Fruit fly (Drosophila melanogaster) whole organism, embryonic: ENCODE data around the gene CG34384.

Experiments used
- BtbVII ChIP-seq: fragments of 200-800 bp; sonication (Bioruptor generic); optimal IDR thresholded peaks from 3 replicates; lab custom pipeline; 2017; ENCODE audit warnings: missing biosample characterization, mild to moderate bottlenecking, missing genetic modification characterization
- CG11085 ChIP-seq: fragments of 200-800 bp; sonication (Bioruptor generic); IDR thresholded peaks from 2 replicates; pipeline ENCODE4 v1.3.6; 2022; ENCODE audit warnings: missing biosample characterization, missing genetic modification characterization
- CG11456 ChIP-seq: fragments of 200-800 bp; sonication (Bioruptor generic); IDR thresholded peaks from 3 replicates; pipeline ENCODE4 v1.3.6; 2022; ENCODE audit warnings: missing biosample characterization, missing genetic modification characterization
- CG11723 ChIP-seq: fragments of 200-800 bp; sonication (Bioruptor generic); optimal IDR thresholded peaks from 2 replicates; lab custom pipeline; 2017; ENCODE audit warnings: missing biosample characterization, mild to moderate bottlenecking, missing genetic modification characterization
- CG12104 ChIP-seq: fragments of 200-800 bp; sonication (Bioruptor generic); optimal IDR thresholded peaks from 3 replicates; lab custom pipeline; 2016; ENCODE audit warnings: missing biosample characterization, missing genetic modification characterization
- CG12236 ChIP-seq: fragments of 200-800 bp; sonication (Bioruptor generic); optimal IDR thresholded peaks from 2 replicates; lab custom pipeline; 2016; ENCODE audit warnings: missing biosample characterization, missing genetic modification characterization
- CG13287 ChIP-seq: fragments of 200-800 bp; sonication (Bioruptor generic); IDR thresholded peaks from 2 replicates; pipeline ENCODE4 v1.3.6; 2022; ENCODE audit warnings: missing biosample characterization, missing genetic modification characterization; ENCODE audit not compliant: partially characterized antibody
- CG1647 ChIP-seq: fragments of 200-800 bp; sonication (Bioruptor generic); optimal IDR thresholded peaks from 3 replicates; lab custom pipeline; 2016; ENCODE audit warnings: missing biosample characterization, missing genetic modification characterization
- CG3065 ChIP-seq: fragments of 200-800 bp; sonication (Bioruptor generic); optimal IDR thresholded peaks from 2 replicates; lab custom pipeline; 2016; ENCODE audit warnings: missing biosample characterization, missing genetic modification characterization
- CG31365 ChIP-seq: fragments of 200-800 bp; sonication (Bioruptor generic); optimal IDR thresholded peaks from 2 replicates; lab custom pipeline; 2018; ENCODE audit warnings: missing biosample characterization, mild to moderate bottlenecking, missing genetic modification characterization
- CG34224 ChIP-seq: fragments of 200-800 bp; sonication (Bioruptor generic); IDR thresholded peaks from 3 replicates; pipeline ENCODE4 v1.3.6; 2022; ENCODE audit warnings: missing biosample characterization, missing genetic modification characterization; ENCODE audit not compliant: partially characterized antibody
- CG3995 ChIP-seq: fragments of 200-800 bp; sonication (Bioruptor generic); optimal IDR thresholded peaks from 3 replicates; lab custom pipeline; 2016; ENCODE audit warnings: missing biosample characterization, missing genetic modification characterization
- CG4820 ChIP-seq: fragments of 200-800 bp; sonication (Bioruptor generic); optimal IDR thresholded peaks from 3 replicates; lab custom pipeline; 2016; ENCODE audit warnings: missing biosample characterization, missing genetic modification characterization
- CG7987 ChIP-seq: fragments of 200-800 bp; sonication (Bioruptor generic); optimal IDR thresholded peaks from 2 replicates; lab custom pipeline; 2018; ENCODE audit warnings: missing biosample characterization, mild to moderate bottlenecking, missing genetic modification characterization, moderate library complexity
- CG8281 ChIP-seq: fragments of 200-800 bp; sonication (Bioruptor generic); optimal IDR thresholded peaks from 2 replicates; lab custom pipeline; 2018; ENCODE audit warnings: missing biosample characterization, mild to moderate bottlenecking, missing genetic modification characterization, moderate library complexity
- CG8944 ChIP-seq: fragments of 200-800 bp; sonication (Bioruptor generic); optimal IDR thresholded peaks from 3 replicates; lab custom pipeline; 2016; ENCODE audit warnings: missing biosample characterization, missing genetic modification characterization
- CG9437 ChIP-seq: fragments of 200-800 bp; sonication (Bioruptor generic); optimal IDR thresholded peaks from 2 replicates; lab custom pipeline; 2018; ENCODE audit warnings: missing biosample characterization, mild to moderate bottlenecking, missing genetic modification characterization
- CG9727 ChIP-seq: fragments of 200-800 bp; sonication (Bioruptor generic); optimal IDR thresholded peaks from 3 replicates; lab custom pipeline; 2017; ENCODE audit warnings: missing biosample characterization, mild to moderate bottlenecking, missing genetic modification characterization
- CG9876 ChIP-seq: fragments of 200-800 bp; sonication (Bioruptor generic); optimal IDR thresholded peaks from 2 replicates; lab custom pipeline; 2016; ENCODE audit warnings: missing biosample characterization, missing genetic modification characterization
- D19A ChIP-seq: fragments of 200-800 bp; optimal IDR thresholded peaks from 3 replicates; lab custom pipeline; 2019; ENCODE audit warnings: missing biosample characterization, mild to moderate bottlenecking, missing genetic modification characterization, moderate library complexity
- D19B ChIP-seq: fragments of 200-800 bp; sonication (Bioruptor generic); optimal IDR thresholded peaks from 2 replicates; lab custom pipeline; 2017; ENCODE audit warnings: missing biosample characterization, mild to moderate bottlenecking, missing genetic modification characterization
- Dad ChIP-seq: fragments of 200-800 bp; sonication (Bioruptor generic); optimal IDR thresholded peaks from 3 replicates; lab custom pipeline; 2016; ENCODE audit warnings: missing biosample characterization, missing genetic modification characterization
- ERR ChIP-seq: fragments of 200-800 bp; sonication (Bioruptor generic); optimal IDR thresholded peaks from 2 replicates; lab custom pipeline; 2016; ENCODE audit warnings: missing biosample characterization, missing genetic modification characterization
- HLH54F ChIP-seq: fragments of 200-800 bp; sonication (Bioruptor generic); optimal IDR thresholded peaks from 3 replicates; lab custom pipeline; 2016; ENCODE audit warnings: missing biosample characterization, missing genetic modification characterization
- HLHmδ ChIP-seq: fragments of 200-800 bp; sonication (Bioruptor generic); optimal IDR thresholded peaks from 2 replicates; lab custom pipeline; 2018; ENCODE audit warnings: missing biosample characterization, mild to moderate bottlenecking, missing genetic modification characterization, moderate library complexity
- HmgZ ChIP-seq: fragments of 200-800 bp; sonication (Bioruptor generic); optimal IDR thresholded peaks from 2 replicates; lab custom pipeline; 2018; ENCODE audit warnings: missing biosample characterization, mild to moderate bottlenecking, missing genetic modification characterization
- Mes4 ChIP-seq: fragments of 200-800 bp; sonication (Bioruptor generic); optimal IDR thresholded peaks from 2 replicates; lab custom pipeline; 2016; ENCODE audit warnings: missing biosample characterization, missing genetic modification characterization
- Opbp ChIP-seq: fragments of 200-800 bp; sonication (Bioruptor generic); IDR thresholded peaks from 3 replicates; pipeline ENCODE4 v1.3.6; 2022; ENCODE audit warnings: missing biosample characterization, missing genetic modification characterization; ENCODE audit not compliant: partially characterized antibody
- Poxn ChIP-seq: fragments of 200-800 bp; sonication (Bioruptor generic); IDR thresholded peaks from 2 replicates; pipeline ENCODE4 v1.3.6; 2022; ENCODE audit warnings: missing biosample characterization, missing genetic modification characterization
- Spps ChIP-seq: fragments of 200-800 bp; sonication (Bioruptor generic); optimal IDR thresholded peaks from 2 replicates; lab custom pipeline; 2018; ENCODE audit warnings: missing biosample characterization, mild to moderate bottlenecking, missing genetic modification characterization
- Sry-δ ChIP-seq: fragments of 200-800 bp; sonication (Bioruptor generic); optimal IDR thresholded peaks from 2 replicates; lab custom pipeline; 2016; ENCODE audit warnings: missing biosample characterization, missing genetic modification characterization
- ab ChIP-seq: fragments of 200-800 bp; sonication (Bioruptor generic); optimal IDR thresholded peaks from 2 replicates; lab custom pipeline; 2016; ENCODE audit warnings: missing biosample characterization, missing genetic modification characterization
- aop ChIP-seq: fragments of 200-800 bp; sonication (Bioruptor generic); IDR thresholded peaks from 2 replicates; pipeline ENCODE4 v1.3.6; 2022; ENCODE audit warnings: missing biosample characterization, missing genetic modification characterization
- ap ChIP-seq: fragments of 200-800 bp; sonication (Bioruptor generic); IDR thresholded peaks from 2 replicates; pipeline ENCODE4 v1.3.6; 2022; ENCODE audit warnings: missing biosample characterization, missing genetic modification characterization
- bigmax ChIP-seq: fragments of 200-800 bp; sonication (Bioruptor generic); optimal IDR thresholded peaks from 2 replicates; lab custom pipeline; 2018; ENCODE audit warnings: missing biosample characterization, mild to moderate bottlenecking, missing genetic modification characterization
- dan ChIP-seq: fragments of 200-800 bp; sonication (Bioruptor generic); IDR thresholded peaks from 2 replicates; pipeline ENCODE4 v1.3.6; 2022; ENCODE audit warnings: missing biosample characterization, missing genetic modification characterization
- danr ChIP-seq: fragments of 200-800 bp; sonication (Bioruptor generic); IDR thresholded peaks from 2 replicates; pipeline ENCODE4 v1.3.6; 2022; ENCODE audit warnings: missing biosample characterization, missing genetic modification characterization
- dimm ChIP-seq: fragments of 200-800 bp; sonication (Bioruptor generic); IDR thresholded peaks from 2 replicates; pipeline ENCODE4 v1.3.6; 2022; ENCODE audit warnings: missing biosample characterization, missing genetic modification characterization
- esg ChIP-seq: fragments of 200-800 bp; sonication (Bioruptor generic); conservative IDR thresholded peaks from 2 replicates; pipeline ENCODE4 v1.3.6; 2022; ENCODE audit warnings: missing biosample characterization, missing genetic modification characterization
- fd3F ChIP-seq: fragments of 200-800 bp; sonication (Bioruptor generic); optimal IDR thresholded peaks from 2 replicates; lab custom pipeline; 2018; ENCODE audit warnings: missing biosample characterization, mild to moderate bottlenecking, missing genetic modification characterization, moderate library complexity
- ftz-f1 ChIP-seq: fragments of 200-800 bp; sonication (Bioruptor generic); optimal IDR thresholded peaks from 2 replicates; lab custom pipeline; 2016; ENCODE audit warnings: missing biosample characterization, missing genetic modification characterization
- gce ChIP-seq: fragments of 200-800 bp; sonication (Bioruptor generic); IDR thresholded peaks from 3 replicates; pipeline ENCODE4 v1.3.6; 2022; ENCODE audit warnings: missing biosample characterization, missing genetic modification characterization
- h ChIP-seq: fragments of >200 bp; optimal IDR thresholded peaks from 2 replicates; lab custom pipeline; 2017
- mld ChIP-seq: fragments of 200-800 bp; sonication (Bioruptor generic); IDR thresholded peaks from 3 replicates; pipeline ENCODE4 v1.3.6; 2022; ENCODE audit warnings: missing biosample characterization, missing genetic modification characterization; ENCODE audit not compliant: partially characterized antibody
- otp ChIP-seq: fragments of 200-800 bp; sonication (Bioruptor generic); IDR thresholded peaks from 3 replicates; pipeline ENCODE4, ENCODE4 v1.3.6; 2022; ENCODE audit warnings: missing biosample characterization, missing genetic modification characterization
- peb ChIP-seq: fragments of 200-800 bp; sonication (Bioruptor generic); IDR thresholded peaks from 2 replicates; pipeline ENCODE4 v1.3.6; 2022; ENCODE audit warnings: missing biosample characterization, missing genetic modification characterization
- ro ChIP-seq: fragments of 200-800 bp; sonication (Bioruptor generic); IDR thresholded peaks from 2 replicates; pipeline ENCODE4 v1.3.6; 2022; ENCODE audit warnings: missing biosample characterization, missing genetic modification characterization
- row ChIP-seq: fragments of 200-800 bp; sonication (Bioruptor generic); IDR thresholded peaks from 3 replicates; pipeline ENCODE4 v1.3.6; 2022; ENCODE audit warnings: missing biosample characterization, missing genetic modification characterization
- sc ChIP-seq, 3 experiments: fragments of >200 bp in 2 of 3; fragments of 200-800 bp in 1 of 3; sonication (Bioruptor generic) in 1 of 3; optimal IDR thresholded peaks; 2 replicates in 2 of 3; 3 replicates in 1 of 3; lab custom pipeline; 2017; ENCODE audit warnings: mild to moderate bottlenecking in 1 of 3, missing biosample characterization in 1 of 3, missing genetic modification characterization in 1 of 3, missing genetic modification reagents in 1 of 3
- scrt ChIP-seq: fragments of 200-800 bp; sonication (Bioruptor generic); optimal IDR thresholded peaks from 2 replicates; lab custom pipeline; 2018; ENCODE audit warnings: missing biosample characterization, mild to moderate bottlenecking, missing genetic modification characterization, moderate library complexity
- sens-2 ChIP-seq: fragments of 200-800 bp; sonication (Bioruptor generic); IDR thresholded peaks from 2 replicates; pipeline ENCODE4 v1.3.6; 2022; ENCODE audit warnings: missing biosample characterization, missing genetic modification characterization
- toy ChIP-seq: fragments of 200-800 bp; sonication (Bioruptor generic); IDR thresholded peaks from 2 replicates; pipeline ENCODE4 v1.3.6; 2022; ENCODE audit warnings: missing biosample characterization, missing genetic modification characterization
- vvl ChIP-seq: fragments of 200-800 bp; sonication (Bioruptor generic); IDR thresholded peaks from 2 replicates; pipeline ENCODE4 v1.3.6; 2022; ENCODE audit warnings: missing biosample characterization, missing genetic modification characterization

CG34384 gene

DNA sequence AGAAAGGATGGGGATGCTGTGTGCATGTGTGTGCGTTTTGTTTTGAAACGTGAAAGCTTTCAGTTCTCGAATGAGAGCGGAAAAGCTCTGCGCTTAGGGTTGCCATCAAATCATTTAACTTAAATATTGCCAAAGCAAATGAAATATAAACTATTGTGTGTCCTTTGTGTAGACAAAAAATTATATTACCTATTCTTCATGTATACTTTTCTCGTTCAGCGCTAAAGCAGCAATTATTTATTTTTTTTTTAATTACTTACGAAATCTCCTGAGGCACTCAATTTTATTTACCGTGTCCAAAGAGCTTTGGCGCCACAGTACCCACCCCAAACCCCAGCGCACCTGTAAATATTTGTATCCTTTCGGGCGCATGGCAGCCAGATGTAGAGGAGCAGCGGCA, 7.4 kb downstream of the CG34384 start (continued):
- no peak for TF ChIP-seq ro (GFP tag; lab: Robert Waterston, UW)
- no peak for TF ChIP-seq CG11085 (GFP tag; lab: Robert Waterston, UW)
- TF ChIP-seq peb (GFP tag; lab: Robert Waterston, UW) = no peak
- no peak for TF ChIP-seq Mes4 (GFP tag; lab: Kevin White, UChicago)
- TF ChIP-seq CG1647 = no peak
- TF ChIP-seq scrt = peak; percentile 39
- no peak for TF ChIP-seq bigmax (GFP tag; lab: Kevin White, UChicago)
- TF ChIP-seq BtbVII (GFP tag; lab: Kevin White, UChicago) = no peak
- no peak for TF ChIP-seq sc (optimal IDR thresholded peaks at IDR 0.05; lab: Kevin White, UChicago)
- no peak for TF ChIP-seq sc (GFP tag; optimal IDR thresholded peaks at IDR 0.05; lab: Kevin White, UChicago)
- TF ChIP-seq ap (GFP tag; lab: Robert Waterston, UW) = no peak
- no peak for TF ChIP-seq CG11723 (GFP tag; lab: Kevin White, UChicago)
- TF ChIP-seq CG9727 = peak; percentile 26
- TF ChIP-seq Opbp = no peak
- TF ChIP-seq CG34224 (GFP tag; lab: Robert Waterston, UW) = no peak
- no peak for TF ChIP-seq CG4820
- TF ChIP-seq CG11456 (GFP tag; lab: Robert Waterston, UW) = no peak
- no peak for TF ChIP-seq CG12104
- TF ChIP-seq CG9876 (GFP tag; lab: Kevin White, UChicago) = no peak
- no peak for TF ChIP-seq otp (GFP tag; lab: Robert Waterston, UW)
- no peak for TF ChIP-seq CG12236
- TF ChIP-seq ftz-f1 (GFP tag; lab: Kevin White, UChicago) = no peak
- TF ChIP-seq ERR = no peak
- TF ChIP-seq toy (GFP tag; lab: Robert Waterston, UW) = no peak
- TF ChIP-seq CG3065 (GFP tag; lab: Kevin White, UChicago) = no peak
- TF ChIP-seq Sry-δ (GFP tag; lab: Kevin White, UChicago) = no peak
- no peak for TF ChIP-seq D19A (tag; lab: Kevin White, UChicago)
- TF ChIP-seq HLHmδ = no peak
- TF ChIP-seq CG8944 (GFP tag; lab: Kevin White, UChicago) = no peak
- TF ChIP-seq Dad (GFP tag; lab: Kevin White, UChicago) = no peak
- TF ChIP-seq HmgZ (tag; lab: Kevin White, UChicago) = peak; percentile 21
- no peak for TF ChIP-seq CG8281 (tag; lab: Kevin White, UChicago)
- TF ChIP-seq gce (GFP tag; lab: Robert Waterston, UW) = no peak
- TF ChIP-seq esg (GFP tag; lab: Robert Waterston, UW) = peak; percentile 35; the same call in 1 of the 2 replicates
- peak; percentile 42; the same call in 1 of the 2 replicates for TF ChIP-seq vvl (GFP tag; lab: Robert Waterston, UW)
- no peak for TF ChIP-seq dan (GFP tag; lab: Robert Waterston, UW)
- TF ChIP-seq fd3F = peak; percentile 15
- no peak for TF ChIP-seq ab
- TF ChIP-seq aop (GFP tag; lab: Robert Waterston, UW) = no peak
- 0 out of 2 replicates have a peak, but pooled peaks have one; percentile 22 for TF ChIP-seq danr (GFP tag; lab: Robert Waterston, UW)
- no peak for TF ChIP-seq CG13287 (GFP tag; lab: Robert Waterston, UW)
- peak; percentile 20 for TF ChIP-seq D19B (GFP tag; lab: Kevin White, UChicago)
- TF ChIP-seq row (GFP tag; lab: Robert Waterston, UW) = peak; percentile 74
- no peak for TF ChIP-seq CG7987 (GFP tag; lab: Kevin White, UChicago)
- no peak for TF ChIP-seq h (lab: Kevin White, UChicago)
- TF ChIP-seq HLH54F (GFP tag; lab: Kevin White, UChicago) = no peak
- no peak for TF ChIP-seq mld (GFP tag; lab: Robert Waterston, UW)
- TF ChIP-seq CG31365 (tag; lab: Kevin White, UChicago) = no peak
- TF ChIP-seq sens-2 (GFP tag; lab: Robert Waterston, UW) = no peak
- no peak for TF ChIP-seq CG9437
- TF ChIP-seq Spps (tag; lab: Kevin White, UChicago) = no peak
- TF ChIP-seq dimm (GFP tag; lab: Robert Waterston, UW) = no peak
- TF ChIP-seq Poxn (GFP tag; lab: Robert Waterston, UW) = no peak
- TF ChIP-seq CG3995 (GFP tag; lab: Kevin White, UChicago) = no peak
